Worm (Caenorhabditis elegans) whole organism, L4/young adult: Measurements from ENCODE around the gene med-2.

Experiments used
- W03F9.2 ChIP-seq: fragments of 150-350 bp; optimal IDR thresholded peaks from 2 replicates; lab custom pipeline; 2014; ENCODE audit warnings: missing biosample characterization, missing genetic modification characterization
- him-1 ChIP-seq: sonication (generic microtip); optimal IDR thresholded peaks from 2 replicates; lab custom pipeline; 2016; ENCODE audit warnings: missing genotype, missing genetic modification reagents, missing genetic modification characterization, missing compliant biosample characterization

ce11 chrIII:6931896-6932295 is 47.6 kb downstream of the med-2 start, which contains the start of gene byn-1:
- TF ChIP-seq him-1 (tag; lab: Kevin White, UChicago) (no peak), W03F9.2 (no peak)
